Worm (Caenorhabditis elegans) whole organism, L4 larva: Measurements from ENCODE around the gene mlc-7.

Source experiments
- ZK546.5 ChIP-seq, 2 experiments: sonication (generic microtip); optimal IDR thresholded peaks; 2 replicates each; lab custom pipeline; 2017; ENCODE audit warnings: missing biosample characterization in 2 of 2, missing genetic modification characterization in 2 of 2
- ceh-20 ChIP-seq: fragments of 200-800 bp; sonication (Bioruptor generic); IDR thresholded peaks from 2 replicates; pipeline ENCODE4 v1.3.6; 2022; ENCODE audit warnings: missing genetic modification reagents, missing genetic modification characterization, missing compliant biosample characterization
- hif-1 ChIP-seq, 2 experiments: sonication (generic microtip); optimal IDR thresholded peaks; 2 replicates each; lab custom pipeline; 2016 to 2017; ENCODE audit warnings: missing compliant biosample characterization in 2 of 2, missing genetic modification characterization in 2 of 2, missing genetic modification reagents in 2 of 2, missing genotype in 2 of 2, mild to moderate bottlenecking in 1 of 2
- lsy-2 ChIP-seq, 2 experiments: fragments of 150-350 bp in 1 of 2; sonication (generic microtip) in 1 of 2; optimal IDR thresholded peaks; 2 replicates each; lab custom pipeline; 2014 to 2017; ENCODE audit warnings: missing biosample characterization in 2 of 2, missing genetic modification characterization in 2 of 2
- mdl-1 ChIP-seq, 2 experiments: fragments of 150-350 bp in 1 of 2; sonication (generic microtip) in 1 of 2; optimal IDR thresholded peaks; 2 replicates each; lab custom pipeline; 2014 to 2017; ENCODE audit warnings: missing biosample characterization in 2 of 2, missing genetic modification characterization in 2 of 2
- pha-4 ChIP-seq, 2 experiments: fragments of 150-350 bp in 1 of 2; fragments of 200-800 bp in 1 of 2; sonication (Bioruptor generic) in 1 of 2; IDR thresholded peaks in 1 of 2; optimal IDR thresholded peaks in 1 of 2; 2 replicates each; pipeline versions ENCODE4 v1.3.6 to Lab custom; 2014 to 2022; ENCODE audit warnings: missing genetic modification characterization in 2 of 2, missing genetic modification reagents in 2 of 2, missing biosample characterization in 1 of 2, missing compliant biosample characterization in 1 of 2

DNA sequence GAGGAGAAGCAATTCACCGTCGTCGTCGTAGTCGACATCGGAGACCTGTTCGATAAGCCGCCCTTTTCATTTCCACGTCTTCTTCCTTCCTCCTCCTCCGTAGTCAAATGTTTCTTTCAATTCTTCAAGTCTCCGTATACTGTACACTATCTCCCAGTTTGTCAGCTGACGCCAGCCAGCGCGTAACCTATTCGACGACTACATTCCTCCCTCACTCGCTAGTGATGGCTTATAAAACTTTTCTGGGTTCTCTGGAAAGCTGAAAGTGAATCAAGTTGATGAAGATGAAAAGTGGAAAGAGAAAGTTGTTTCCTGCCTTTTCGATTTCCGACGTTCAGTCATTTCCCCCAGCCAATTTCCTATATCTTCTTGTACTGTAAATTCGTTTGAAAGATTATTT, 42.1 kb upstream of the mlc-7 start:
- TF ChIP-seq ceh-20 (GFP tag; lab: Robert Waterston, UW) (no peak), mdl-1 (tag; optimal IDR thresholded peaks at IDR 0.05; lab: Kevin White, UChicago) (no peak), pha-4 (GFP tag; IDR thresholded peaks at IDR 0.05; lab: Robert Waterston, UW) (no peak), pha-4 (tag; optimal IDR thresholded peaks at IDR 0.05; lab: Kevin White, UChicago) (no peak), lsy-2 (tag; optimal IDR thresholded peaks at IDR 0.05; lab: Kevin White, UChicago) (no peak), ZK546.5 (tag; optimal IDR thresholded peaks at IDR 0.05; lab: Kevin White, UChicago) (no peak), hif-1 (tag; optimal IDR thresholded peaks at IDR 0.05; lab: Kevin White, UChicago) (no peak)
